Fruit fly (Drosophila melanogaster): ENCODE measurements around the gene CG31373.

- TF ChIP-seq br (GFP tag; optimal IDR thresholded peaks at IDR 0.05) (no peak), pan (optimal IDR thresholded peaks at IDR 0.05) (no peak)
These were observed 22.7 kb downstream of the CG31373 start, which contains the start of gene Skel for dm6 chr3R:10686307-10687094.

Measured in whole organism, wandering third instar larva.